Fruit fly (Drosophila melanogaster) whole organism, embryonic: ENCODE measurements around the gene RabX4.

Source experiments
- Ada2b ChIP-seq: fragments of 200-800 bp; sonication (Bioruptor generic); IDR thresholded peaks from 2 replicates; pipeline ENCODE4 v1.3.6; 2022; ENCODE audit warnings: missing biosample characterization, missing genetic modification characterization
- Atf-2 ChIP-seq: fragments of 200-800 bp; sonication (Bioruptor generic); optimal IDR thresholded peaks from 2 replicates; lab custom pipeline; 2016; ENCODE audit warnings: missing biosample characterization, missing genetic modification characterization
- Atf6 ChIP-seq: fragments of 200-800 bp; sonication (Bioruptor generic); IDR thresholded peaks from 2 replicates; pipeline ENCODE4 v1.3.6; 2022; ENCODE audit warnings: missing biosample characterization, missing genetic modification characterization
- Bgb ChIP-seq: fragments of 200-800 bp; sonication (Bioruptor generic); IDR thresholded peaks from 2 replicates; pipeline ENCODE4 v1.3.6; 2022; ENCODE audit warnings: missing biosample characterization, missing genetic modification characterization; ENCODE audit not compliant: partially characterized antibody
- CG10979 ChIP-seq: fragments of 200-800 bp; sonication (Bioruptor generic); optimal IDR thresholded peaks from 2 replicates; lab custom pipeline; 2018; ENCODE audit warnings: missing biosample characterization, mild to moderate bottlenecking, missing genetic modification characterization, moderate library complexity
- CG11247 ChIP-seq: fragments of 200-800 bp; sonication (Bioruptor generic); IDR thresholded peaks from 2 replicates; pipeline ENCODE4 v1.3.6; 2022; ENCODE audit warnings: missing biosample characterization, missing genetic modification characterization
- CG12155 ChIP-seq: fragments of 200-800 bp; sonication (Bioruptor generic); optimal IDR thresholded peaks from 3 replicates; lab custom pipeline; 2016; ENCODE audit warnings: missing biosample characterization, missing genetic modification characterization
- CG17186 ChIP-seq: fragments of 200-800 bp; sonication (Bioruptor generic); optimal IDR thresholded peaks from 3 replicates; lab custom pipeline; 2017; ENCODE audit warnings: missing biosample characterization, missing genetic modification reagents, missing genetic modification characterization
- CG17829 ChIP-seq: fragments of 200-800 bp; optimal IDR thresholded peaks from 2 replicates; lab custom pipeline; 2019; ENCODE audit warnings: missing biosample characterization, mild to moderate bottlenecking, missing genetic modification characterization, moderate library complexity
- CG18262 ChIP-seq: fragments of 200-800 bp; optimal IDR thresholded peaks from 3 replicates; lab custom pipeline; 2019; ENCODE audit warnings: missing biosample characterization, mild to moderate bottlenecking, missing genetic modification characterization, moderate library complexity
- CG2712 ChIP-seq: fragments of 200-800 bp; optimal IDR thresholded peaks from 3 replicates; lab custom pipeline; 2019; ENCODE audit warnings: missing biosample characterization, mild to moderate bottlenecking, missing genetic modification characterization, moderate library complexity
- CG30020 ChIP-seq: fragments of 200-800 bp; optimal IDR thresholded peaks from 2 replicates; lab custom pipeline; 2019; ENCODE audit warnings: missing biosample characterization, mild to moderate bottlenecking, missing genetic modification characterization, moderate library complexity
- CG31224 ChIP-seq: fragments of 200-800 bp; sonication (Bioruptor generic); IDR thresholded peaks from 2 replicates; pipeline ENCODE4 v1.3.6; 2022; ENCODE audit warnings: missing biosample characterization, missing genetic modification characterization
- CG34224 ChIP-seq: fragments of 200-800 bp; sonication (Bioruptor generic); IDR thresholded peaks from 3 replicates; pipeline ENCODE4 v1.3.6; 2022; ENCODE audit warnings: missing biosample characterization, missing genetic modification characterization; ENCODE audit not compliant: partially characterized antibody
- CG4730 ChIP-seq: fragments of 200-800 bp; sonication (Bioruptor generic); IDR thresholded peaks from 2 replicates; pipeline ENCODE4 v1.3.6; 2022; ENCODE audit warnings: missing biosample characterization, missing genetic modification characterization
- CG6654 ChIP-seq: fragments of 200-800 bp; sonication (Bioruptor generic); optimal IDR thresholded peaks from 2 replicates; lab custom pipeline; 2017; ENCODE audit warnings: missing biosample characterization, mild to moderate bottlenecking, missing genetic modification characterization
- CG6765 ChIP-seq: fragments of 200-800 bp; sonication (Bioruptor generic); optimal IDR thresholded peaks from 3 replicates; lab custom pipeline; 2017; ENCODE audit warnings: missing biosample characterization, mild to moderate bottlenecking, missing genetic modification characterization
- CG6813 ChIP-seq: fragments of 200-800 bp; sonication (Bioruptor generic); optimal IDR thresholded peaks from 2 replicates; lab custom pipeline; 2017; ENCODE audit warnings: missing biosample characterization, missing genetic modification characterization, mild to moderate bottlenecking, moderate library complexity, missing genetic modification reagents
- CG7556 ChIP-seq: fragments of 200-800 bp; sonication (Bioruptor generic); optimal IDR thresholded peaks from 2 replicates; lab custom pipeline; 2017; ENCODE audit warnings: missing biosample characterization, mild to moderate bottlenecking, missing genetic modification characterization
- CG8388 ChIP-seq: fragments of 200-800 bp; sonication (Bioruptor generic); optimal IDR thresholded peaks from 2 replicates; lab custom pipeline; 2019; ENCODE audit warnings: missing biosample characterization, mild to moderate bottlenecking, missing genetic modification characterization, moderate library complexity
- CG9817 ChIP-seq: fragments of 200-800 bp; sonication (Bioruptor generic); optimal IDR thresholded peaks from 2 replicates; lab custom pipeline; 2018; ENCODE audit warnings: missing biosample characterization, mild to moderate bottlenecking, missing genetic modification characterization, moderate library complexity
- CTCF ChIP-seq: fragments of 200-800 bp; sonication (Bioruptor generic); optimal IDR thresholded peaks from 2 replicates; lab custom pipeline; 2017; ENCODE audit warnings: missing biosample characterization, mild to moderate bottlenecking, missing genetic modification characterization, moderate library complexity
- Dad ChIP-seq: fragments of 200-800 bp; sonication (Bioruptor generic); optimal IDR thresholded peaks from 3 replicates; lab custom pipeline; 2016; ENCODE audit warnings: missing biosample characterization, missing genetic modification characterization
- Doc2 ChIP-seq: fragments of 200-800 bp; sonication (Bioruptor generic); IDR thresholded peaks from 2 replicates; pipeline ENCODE4 v1.3.6; 2022; ENCODE audit warnings: missing biosample characterization, missing genetic modification characterization
- E2f2 ChIP-seq: fragments of 200-800 bp; sonication (Bioruptor generic); IDR thresholded peaks from 2 replicates; pipeline ENCODE4 v1.3.6; 2022; ENCODE audit warnings: missing biosample characterization, missing genetic modification characterization
- Ets97D ChIP-seq: fragments of 200-800 bp; sonication (Bioruptor generic); optimal IDR thresholded peaks from 3 replicates; lab custom pipeline; 2016; ENCODE audit warnings: missing biosample characterization, missing genetic modification characterization
- Gug ChIP-seq: fragments of 200-800 bp; sonication (Bioruptor generic); IDR thresholded peaks from 4 replicates; pipeline ENCODE4 v1.3.6; 2022; ENCODE audit warnings: missing biosample characterization, missing genetic modification characterization
- HLH54F ChIP-seq: fragments of 200-800 bp; sonication (Bioruptor generic); optimal IDR thresholded peaks from 3 replicates; lab custom pipeline; 2016; ENCODE audit warnings: missing biosample characterization, missing genetic modification characterization
- Jarid2 ChIP-seq: fragments of 200-800 bp; sonication (Bioruptor generic); optimal IDR thresholded peaks from 3 replicates; lab custom pipeline; 2017; ENCODE audit warnings: mild to moderate bottlenecking, missing biosample characterization, missing genetic modification reagents, missing genetic modification characterization
- Max ChIP-seq: fragments of 200-800 bp; sonication (Bioruptor generic); optimal IDR thresholded peaks from 2 replicates; lab custom pipeline; 2016; ENCODE audit warnings: missing biosample characterization, mild to moderate bottlenecking, missing genetic modification characterization
- NK7.1 ChIP-seq: fragments of 200-800 bp; sonication (Bioruptor generic); optimal IDR thresholded peaks from 3 replicates; lab custom pipeline; 2016; ENCODE audit warnings: missing biosample characterization, missing genetic modification characterization
- Rfx ChIP-seq: fragments of 200-800 bp; sonication (Bioruptor generic); IDR thresholded peaks from 2 replicates; pipeline ENCODE4 v1.3.6; 2022; ENCODE audit warnings: missing biosample characterization, missing genetic modification characterization
- Six4 ChIP-seq: fragments of 200-800 bp; sonication (Bioruptor generic); optimal IDR thresholded peaks from 2 replicates; lab custom pipeline; 2016; ENCODE audit warnings: missing biosample characterization, missing genetic modification characterization
- aop ChIP-seq: fragments of 200-800 bp; sonication (Bioruptor generic); IDR thresholded peaks from 2 replicates; pipeline ENCODE4 v1.3.6; 2022; ENCODE audit warnings: missing biosample characterization, missing genetic modification characterization
- ato ChIP-seq: fragments of 200-800 bp; sonication (Bioruptor generic); IDR thresholded peaks from 2 replicates; pipeline ENCODE4 v1.3.6; 2022; ENCODE audit warnings: missing biosample characterization, missing genetic modification characterization; ENCODE audit not compliant: partially characterized antibody
- bsh ChIP-seq, 2 experiments: fragments of 200-800 bp; sonication (Bioruptor generic); optimal IDR thresholded peaks; 2 replicates each; lab custom pipeline; 2017 to 2018; ENCODE audit warnings: mild to moderate bottlenecking in 2 of 2, missing biosample characterization in 2 of 2, missing genetic modification characterization in 2 of 2, moderate library complexity in 1 of 2
- cato ChIP-seq: fragments of 200-800 bp; sonication (Bioruptor generic); optimal IDR thresholded peaks from 2 replicates; lab custom pipeline; 2016; ENCODE audit warnings: missing biosample characterization, missing genetic modification characterization, borderline replicate concordance
- crp ChIP-seq, 2 experiments: fragments of 200-800 bp; sonication (Bioruptor generic); optimal IDR thresholded peaks; 2 replicates in 1 of 2; 3 replicates in 1 of 2; lab custom pipeline; 2017; ENCODE audit warnings: missing biosample characterization in 2 of 2, missing genetic modification characterization in 2 of 2, mild to moderate bottlenecking in 1 of 2, moderate library complexity in 1 of 2
- da ChIP-seq: fragments of 200-800 bp; sonication (Bioruptor generic); optimal IDR thresholded peaks from 2 replicates; lab custom pipeline; 2016; ENCODE audit warnings: missing biosample characterization, missing genetic modification characterization
- dm ChIP-seq: fragments of 200-800 bp; sonication (Bioruptor generic); optimal IDR thresholded peaks from 3 replicates; lab custom pipeline; 2016; ENCODE audit warnings: missing biosample characterization, missing genetic modification characterization
- dpn ChIP-seq, 2 experiments: fragments of 200-800 bp; sonication (Bioruptor generic); optimal IDR thresholded peaks; 3 replicates each; lab custom pipeline; 2016; ENCODE audit warnings: missing biosample characterization in 2 of 2, missing genetic modification characterization in 2 of 2
- fd3F ChIP-seq: fragments of 200-800 bp; sonication (Bioruptor generic); optimal IDR thresholded peaks from 2 replicates; lab custom pipeline; 2018; ENCODE audit warnings: missing biosample characterization, mild to moderate bottlenecking, missing genetic modification characterization, moderate library complexity
- fu2 ChIP-seq: fragments of 200-800 bp; sonication (Bioruptor generic); optimal IDR thresholded peaks from 2 replicates; lab custom pipeline; 2016; ENCODE audit warnings: missing biosample characterization, missing genetic modification characterization
- gfzf ChIP-seq: fragments of 200-800 bp; sonication (Bioruptor generic); optimal IDR thresholded peaks from 2 replicates; lab custom pipeline; 2016; ENCODE audit warnings: missing biosample characterization, mild to moderate bottlenecking, missing genetic modification characterization, moderate library complexity
- nom ChIP-seq: fragments of 200-800 bp; sonication (Bioruptor generic); optimal IDR thresholded peaks from 2 replicates; lab custom pipeline; 2017; ENCODE audit warnings: missing biosample characterization, missing genetic modification characterization, mild to moderate bottlenecking, moderate library complexity, missing genetic modification reagents
- pnt ChIP-seq: fragments of 200-800 bp; sonication (Bioruptor generic); optimal IDR thresholded peaks from 3 replicates; lab custom pipeline; 2016; ENCODE audit warnings: missing biosample characterization, missing genetic modification characterization
- rib ChIP-seq: fragments of 200-800 bp; sonication (Bioruptor generic); IDR thresholded peaks from 2 replicates; pipeline ENCODE4 v1.3.6; 2022; ENCODE audit warnings: missing biosample characterization, missing genetic modification characterization
- schlank ChIP-seq: fragments of 200-800 bp; sonication (Bioruptor generic); optimal IDR thresholded peaks from 2 replicates; lab custom pipeline; 2018; ENCODE audit warnings: missing biosample characterization, mild to moderate bottlenecking, missing genetic modification characterization
- stwl ChIP-seq: fragments of 200-800 bp; sonication (Bioruptor generic); optimal IDR thresholded peaks from 3 replicates; lab custom pipeline; 2018; ENCODE audit warnings: missing biosample characterization, mild to moderate bottlenecking, missing genetic modification characterization, moderate library complexity
- tin ChIP-seq: fragments of 200-800 bp; sonication (Bioruptor generic); optimal IDR thresholded peaks from 3 replicates; lab custom pipeline; 2016; ENCODE audit warnings: missing biosample characterization, missing genetic modification characterization

The RabX4 gene

dm6 chr3R:24870389-24871048, 42.3 kb upstream of the RabX4 start, which contains the start of gene CycB3 (continued):
- no peak for TF ChIP-seq Six4
- peak; percentile 65 for TF ChIP-seq stwl (tag; lab: Kevin White, UChicago)
- peak; percentile 92 for TF ChIP-seq gfzf (GFP tag; lab: Kevin White, UChicago)
- TF ChIP-seq CG7556 (GFP tag; lab: Kevin White, UChicago), result no peak
- TF ChIP-seq CG8388 (GFP tag; lab: Kevin White, UChicago), result no peak
- TF ChIP-seq NK7.1 (GFP tag; lab: Kevin White, UChicago), result no peak
- no peak for TF ChIP-seq rib (GFP tag; lab: Robert Waterston, UW)
- TF ChIP-seq CG17186 (GFP tag; lab: Kevin White, UChicago), result peak; percentile 89
- TF ChIP-seq cato (GFP tag; lab: Kevin White, UChicago), result no peak
- peak; percentile 8 for TF ChIP-seq CG30020 (tag; lab: Kevin White, UChicago)
- TF ChIP-seq Jarid2 (GFP tag; lab: Kevin White, UChicago), result peak; percentile 26
- peak; percentile 100 for TF ChIP-seq E2f2
- TF ChIP-seq Bgb (GFP tag; lab: Robert Waterston, UW), result peak; percentile 56; the same call in 1 of the 2 replicates
- TF ChIP-seq CG4730 (GFP tag; lab: Robert Waterston, UW), result no peak
- peak; percentile 34 for TF ChIP-seq da (GFP tag; lab: Kevin White, UChicago)
- TF ChIP-seq fd3F (GFP tag; lab: Kevin White, UChicago), result no peak
- no peak for TF ChIP-seq HLH54F (GFP tag; lab: Kevin White, UChicago)
- TF ChIP-seq CG6654, result no peak
- TF ChIP-seq aop (GFP tag; lab: Robert Waterston, UW), result no peak
- peak; percentile 53 for TF ChIP-seq dm
- TF ChIP-seq Max, result no peak
- peak; percentile 55 for TF ChIP-seq Rfx
- peak; percentile 6 for TF ChIP-seq CG12155
- no peak for TF ChIP-seq Ada2b
- peak; percentile 20 for TF ChIP-seq tin
- peak in 1 of 2 experiments; percentile 2 for TF ChIP-seq dpn (GFP tag; optimal IDR thresholded peaks at IDR 0.05; lab: Kevin White, UChicago)
- no peak for TF ChIP-seq Doc2 (GFP tag; lab: Robert Waterston, UW)
- no peak for TF ChIP-seq CG11247 (GFP tag; lab: Robert Waterston, UW)
- TF ChIP-seq ato (GFP tag; lab: Robert Waterston, UW), result no peak
- peak; percentile 93 for TF ChIP-seq Ets97D (GFP tag; lab: Kevin White, UChicago)
- peak; percentile 58 for TF ChIP-seq CTCF (GFP tag; lab: Kevin White, UChicago)
- no peak for TF ChIP-seq Atf-2 (GFP tag; lab: Kevin White, UChicago)
- no peak for TF ChIP-seq Atf6
- TF ChIP-seq crp (GFP tag; optimal IDR thresholded peaks at IDR 0.05; lab: Kevin White, UChicago), result peak in 1 of 2 experiments; percentile 64
- no peak for TF ChIP-seq CG34224 (GFP tag; lab: Robert Waterston, UW)
- TF ChIP-seq CG6813 (GFP tag; lab: Kevin White, UChicago), result peak; percentile 39
- no peak for TF ChIP-seq CG31224 (GFP tag; lab: Robert Waterston, UW)
- TF ChIP-seq CG9817 (tag; lab: Kevin White, UChicago), result peak; percentile 28
- no peak for TF ChIP-seq fu2 (GFP tag; lab: Kevin White, UChicago)
- peak; percentile 2 for TF ChIP-seq Dad (GFP tag; lab: Kevin White, UChicago)
- TF ChIP-seq CG18262, result peak; percentile 17
- TF ChIP-seq bsh (GFP tag; optimal IDR thresholded peaks at IDR 0.05; lab: Kevin White, UChicago), result no peak
- peak; percentile 54 for TF ChIP-seq CG17829
- peak; percentile 13 for TF ChIP-seq schlank (tag; lab: Kevin White, UChicago)
- TF ChIP-seq CG10979 (tag; lab: Kevin White, UChicago), result peak; percentile 41
- peak; percentile 9 for TF ChIP-seq CG6765
- no peak for TF ChIP-seq Gug (GFP tag; lab: Robert Waterston, UW)
- TF ChIP-seq pnt (GFP tag; lab: Kevin White, UChicago), result no peak
- TF ChIP-seq CG2712, result peak; percentile 36
- peak; percentile 16 for TF ChIP-seq nom (GFP tag; lab: Kevin White, UChicago)
